Worm (Caenorhabditis elegans): ENCODE data around the gene sru-45.

Gene sru-45

DNA sequence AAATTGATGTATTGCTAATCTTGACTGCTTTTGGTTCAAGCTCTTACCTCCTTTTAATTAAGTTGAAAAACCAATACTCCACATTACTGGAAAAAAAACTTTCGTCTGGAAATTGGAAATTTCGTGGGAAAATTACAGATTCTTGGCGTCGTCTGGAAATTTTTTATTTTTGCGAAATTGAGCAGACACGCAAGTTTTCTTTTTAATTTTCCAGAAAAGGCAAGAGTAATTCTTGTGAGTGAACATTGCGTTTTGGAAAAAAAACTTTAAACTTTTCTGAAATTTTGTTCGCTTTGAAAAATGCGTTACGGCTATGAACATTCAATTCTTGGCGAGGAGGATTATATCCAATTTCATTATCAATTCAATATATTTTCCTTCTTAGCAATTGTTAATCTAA is at the start of gene sru-45:
Gene sru-45 (plus strand): TSS at position 301 of the 400 bp plus-strand sequence.
- TF ChIP-seq hmg-4 (GFP tag; optimal IDR thresholded peaks at IDR 0.05) (no peak), sea-1 (GFP tag; conservative IDR thresholded peaks at IDR 0.05) (no peak), scrt-1 (GFP tag; IDR thresholded peaks at IDR 0.05) (no peak), hnd-1 (tag; optimal IDR thresholded peaks at IDR 0.05) (no peak), ets-7 (tag; optimal IDR thresholded peaks at IDR 0.05) (no peak), aly-1 (tag; optimal IDR thresholded peaks at IDR 0.05) (no peak), pes-1 (GFP tag; IDR thresholded peaks at IDR 0.05) (no peak), tbx-11 (GFP tag; IDR thresholded peaks at IDR 0.05) (no peak), B0310.2 (tag; optimal IDR thresholded peaks at IDR 0.05) (no peak), tbx-37 (GFP tag; conservative IDR thresholded peaks at IDR 0.05) (no peak), tra-4 (tag; optimal IDR thresholded peaks at IDR 0.05) (no peak), F13C5.2 (tag; optimal IDR thresholded peaks at IDR 0.05) (no peak), ceh-13 (GFP tag; optimal IDR thresholded peaks at IDR 0.05) (no peak), hmbx-1 (tag; optimal IDR thresholded peaks at IDR 0.05) (no peak)

DNA sequence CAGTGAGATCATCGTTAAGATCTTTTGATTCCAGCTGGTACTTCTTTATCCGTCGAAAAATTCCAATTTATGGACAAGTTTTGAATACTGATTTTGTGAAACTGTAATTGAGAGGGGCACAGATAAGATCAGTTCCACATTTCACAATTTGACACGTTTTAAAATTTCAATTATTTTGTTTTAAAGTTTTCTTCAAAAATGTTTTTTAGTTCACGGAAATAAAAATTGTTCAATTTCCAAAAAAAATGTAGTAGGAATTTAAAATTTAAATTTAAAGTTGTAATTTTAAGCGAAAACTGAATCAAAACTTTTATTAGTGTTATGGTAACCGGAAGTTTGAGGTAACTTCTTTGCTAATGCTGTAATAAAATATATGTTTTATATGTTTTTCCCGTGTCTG is 48.1 kb upstream of the sru-45 start, which contains the start of gene F36D3.4:
Gene F36D3.4 (minus strand): TSS at position 101 of the 400 bp plus-strand sequence.
- TF ChIP-seq F13C5.2 (tag; optimal IDR thresholded peaks at IDR 0.05) (no peak), tbx-37 (GFP tag; conservative IDR thresholded peaks at IDR 0.05) (no peak), aly-1 (tag; optimal IDR thresholded peaks at IDR 0.05) (no peak), ceh-36 (tag; optimal IDR thresholded peaks at IDR 0.05) (no peak), tbx-11 (GFP tag; IDR thresholded peaks at IDR 0.05) (no peak), flt-1 (GFP tag; IDR thresholded peaks at IDR 0.05) (no peak), hnd-1 (tag; optimal IDR thresholded peaks at IDR 0.05) (no peak), sea-1 (GFP tag; conservative IDR thresholded peaks at IDR 0.05) (no peak), B0310.2 (tag; optimal IDR thresholded peaks at IDR 0.05) (no peak), hmg-4 (GFP tag; optimal IDR thresholded peaks at IDR 0.05) (no peak), hmbx-1 (tag; optimal IDR thresholded peaks at IDR 0.05) (no peak), ama-1 (optimal IDR thresholded peaks at IDR 0.05) (no peak), ceh-13 (GFP tag; optimal IDR thresholded peaks at IDR 0.05) (no peak), tra-4 (tag; optimal IDR thresholded peaks at IDR 0.05) (no peak)

DNA sequence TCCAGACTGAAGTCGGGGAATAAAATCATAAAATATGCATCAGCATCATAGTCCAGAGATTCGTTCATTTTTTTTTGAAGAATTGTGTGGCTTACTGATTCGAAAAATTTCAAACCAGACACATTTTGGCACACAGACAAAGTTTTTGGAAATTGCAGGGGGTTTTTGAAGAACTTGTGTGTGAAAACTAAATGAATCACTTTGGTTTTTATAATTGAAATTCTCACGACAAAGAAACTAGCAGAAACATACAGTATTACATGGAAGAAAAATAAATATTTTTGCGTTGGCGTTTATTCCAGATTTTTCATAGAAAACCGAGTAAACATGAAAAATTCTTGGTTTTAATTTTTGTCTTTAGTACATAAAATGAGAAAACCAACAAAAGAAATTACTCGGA is 43.5 kb upstream of the sru-45 start, which contains the start of gene srw-34:
Gene srw-34 (minus strand): TSS at position 101 of the 400 bp plus-strand sequence.
- TF ChIP-seq aly-1 (tag; optimal IDR thresholded peaks at IDR 0.05): no peak
- TF ChIP-seq flt-1 (GFP tag; IDR thresholded peaks at IDR 0.05): no peak
- TF ChIP-seq ets-7 (tag; optimal IDR thresholded peaks at IDR 0.05): no peak
- no peak for TF ChIP-seq pes-1 (GFP tag; IDR thresholded peaks at IDR 0.05)
- TF ChIP-seq tra-4 (tag; optimal IDR thresholded peaks at IDR 0.05): no peak
- no peak for TF ChIP-seq tbx-11 (GFP tag; IDR thresholded peaks at IDR 0.05)
- no peak for TF ChIP-seq sea-1 (GFP tag; conservative IDR thresholded peaks at IDR 0.05)
- no peak for TF ChIP-seq hmg-4 (GFP tag; optimal IDR thresholded peaks at IDR 0.05)
- TF ChIP-seq tbx-37 (GFP tag; conservative IDR thresholded peaks at IDR 0.05): no peak
- TF ChIP-seq hnd-1 (tag; optimal IDR thresholded peaks at IDR 0.05): no peak

DNA sequence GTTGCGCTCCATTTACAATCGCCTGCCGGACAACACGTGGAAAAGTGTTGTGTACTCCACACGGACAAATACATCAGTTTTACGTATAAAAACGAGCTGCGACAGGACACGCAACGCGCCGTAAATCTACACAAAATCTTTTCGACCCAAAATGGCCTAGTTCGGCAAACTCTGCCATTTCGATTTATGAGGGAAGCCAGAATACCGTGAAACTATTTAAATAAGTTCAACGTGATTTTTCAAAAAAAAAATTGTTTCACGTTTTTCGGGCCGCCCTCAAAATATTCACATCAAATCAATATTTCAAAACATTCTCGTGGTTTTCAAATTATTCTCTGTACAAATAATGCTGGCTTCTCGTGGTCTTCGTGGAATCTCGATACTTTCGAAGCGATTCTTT is 38.9 kb upstream of the sru-45 start, which contains the start of gene F36D3.8:
Gene F36D3.8 (plus strand): TSS at position 301 of the 400 bp plus-strand sequence.
- TF ChIP-seq B0310.2 (tag; optimal IDR thresholded peaks at IDR 0.05) (no peak), tra-4 (tag; optimal IDR thresholded peaks at IDR 0.05) (no peak), pes-1 (GFP tag; IDR thresholded peaks at IDR 0.05) (no peak), flt-1 (GFP tag; IDR thresholded peaks at IDR 0.05) (no peak), F13C5.2 (tag; optimal IDR thresholded peaks at IDR 0.05) (no peak), hmg-4 (GFP tag; optimal IDR thresholded peaks at IDR 0.05) (no peak), ets-7 (tag; optimal IDR thresholded peaks at IDR 0.05) (no peak), hnd-1 (tag; optimal IDR thresholded peaks at IDR 0.05) (no peak), hmbx-1 (tag; optimal IDR thresholded peaks at IDR 0.05) (no peak)

DNA sequence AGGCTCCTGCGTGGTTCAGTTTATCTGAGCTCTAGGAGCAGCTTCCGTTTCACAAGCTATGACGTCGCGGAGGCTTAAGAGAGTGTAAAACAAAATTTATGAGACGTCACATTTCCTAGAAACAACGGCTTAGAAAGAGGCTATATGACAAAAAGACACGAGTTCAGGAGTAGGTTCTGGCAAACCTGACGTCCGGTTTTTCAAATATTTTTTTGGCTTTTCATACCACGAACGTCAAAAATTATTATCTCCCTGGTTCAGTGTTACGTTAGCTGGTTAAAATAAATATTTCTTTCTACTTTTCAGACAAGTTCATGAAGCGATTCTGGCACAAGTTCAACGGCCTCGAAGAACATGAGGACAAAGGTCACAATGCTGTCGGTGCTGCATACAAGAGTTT is 37.9 kb upstream of the sru-45 start, which contains the start of gene F36D3.16:
Gene F36D3.16 (plus strand): TSS at position 301 of the 400 bp plus-strand sequence.
- TF ChIP-seq F13C5.2 (tag; optimal IDR thresholded peaks at IDR 0.05): no peak
- no peak for TF ChIP-seq flt-1 (GFP tag; IDR thresholded peaks at IDR 0.05)
- no peak for TF ChIP-seq B0310.2 (tag; optimal IDR thresholded peaks at IDR 0.05)
- no peak for TF ChIP-seq hmbx-1 (tag; optimal IDR thresholded peaks at IDR 0.05)
- TF ChIP-seq tbx-37 (GFP tag; conservative IDR thresholded peaks at IDR 0.05): no peak
- no peak for TF ChIP-seq aly-1 (tag; optimal IDR thresholded peaks at IDR 0.05)
- no peak for TF ChIP-seq ets-7 (tag; optimal IDR thresholded peaks at IDR 0.05)
- no peak for TF ChIP-seq hnd-1 (tag; optimal IDR thresholded peaks at IDR 0.05)
- no peak for TF ChIP-seq scrt-1 (GFP tag; IDR thresholded peaks at IDR 0.05)
- TF ChIP-seq tbx-11 (GFP tag; IDR thresholded peaks at IDR 0.05): no peak
- TF ChIP-seq hmg-4 (GFP tag; optimal IDR thresholded peaks at IDR 0.05): no peak
- TF ChIP-seq sea-1 (GFP tag; conservative IDR thresholded peaks at IDR 0.05): no peak
- no peak for TF ChIP-seq tra-4 (tag; optimal IDR thresholded peaks at IDR 0.05)
- no peak for TF ChIP-seq ceh-36 (tag; optimal IDR thresholded peaks at IDR 0.05)
- no peak for TF ChIP-seq ceh-13 (GFP tag; optimal IDR thresholded peaks at IDR 0.05)
- no peak for TF ChIP-seq ama-1 (optimal IDR thresholded peaks at IDR 0.05)

DNA sequence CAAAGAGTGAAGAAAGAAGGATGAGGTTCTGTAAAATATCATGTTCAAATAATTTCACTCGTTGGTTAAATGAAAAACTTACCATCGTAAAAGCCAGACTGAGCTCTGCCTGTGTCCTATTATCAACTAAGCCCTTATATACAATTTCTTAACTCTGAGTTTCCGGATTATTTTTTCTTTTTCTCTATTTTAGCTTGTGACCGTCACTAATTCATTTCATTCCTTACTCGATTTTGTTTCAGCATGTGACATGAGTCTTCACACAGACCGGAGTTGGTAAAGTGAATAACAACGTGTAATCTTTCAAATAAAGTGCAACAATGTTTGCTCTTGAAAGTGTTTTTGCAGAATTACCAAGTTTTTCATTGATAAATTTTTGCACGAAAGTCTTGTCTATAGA is 31.7 kb upstream of the sru-45 start, which contains the start of gene cpr-2:
Gene cpr-2 (minus strand): TSS at position 101 of the 400 bp plus-strand sequence.
- TF ChIP-seq scrt-1 (GFP tag; IDR thresholded peaks at IDR 0.05) (no peak), hmg-4 (GFP tag; optimal IDR thresholded peaks at IDR 0.05) (no peak), ets-7 (tag; optimal IDR thresholded peaks at IDR 0.05) (no peak), ceh-36 (tag; optimal IDR thresholded peaks at IDR 0.05) (no peak), F13C5.2 (tag; optimal IDR thresholded peaks at IDR 0.05) (no peak), tbx-11 (GFP tag; IDR thresholded peaks at IDR 0.05) (no peak), tra-4 (tag; optimal IDR thresholded peaks at IDR 0.05) (no peak), pes-1 (GFP tag; IDR thresholded peaks at IDR 0.05) (no peak), sea-1 (GFP tag; conservative IDR thresholded peaks at IDR 0.05) (no peak), tbx-37 (GFP tag; conservative IDR thresholded peaks at IDR 0.05) (no peak), ceh-13 (GFP tag; optimal IDR thresholded peaks at IDR 0.05) (no peak), aly-1 (tag; optimal IDR thresholded peaks at IDR 0.05) (no peak), hmbx-1 (tag; optimal IDR thresholded peaks at IDR 0.05) (no peak), hnd-1 (tag; optimal IDR thresholded peaks at IDR 0.05) (no peak), ama-1 (optimal IDR thresholded peaks at IDR 0.05) (no peak), B0310.2 (tag; optimal IDR thresholded peaks at IDR 0.05) (no peak)

DNA sequence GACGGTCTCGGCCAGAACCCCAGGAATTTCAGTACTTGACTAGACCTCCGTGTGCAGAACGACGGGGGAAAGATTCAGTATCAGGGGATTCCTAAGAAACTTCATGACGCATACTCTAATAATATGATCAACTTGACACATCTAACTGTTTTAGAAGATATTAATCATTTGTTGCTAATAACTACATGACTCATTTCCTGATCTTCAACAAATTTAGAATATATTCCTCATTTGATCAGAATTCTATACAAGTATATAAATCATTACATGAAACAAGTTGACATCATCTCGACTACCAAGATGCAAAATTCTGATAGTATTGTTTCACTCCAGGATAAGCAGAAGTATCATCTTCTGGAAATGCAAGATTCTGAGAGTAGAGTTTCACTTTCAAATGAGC is 30.6 kb upstream of the sru-45 start, which contains the start of gene Y32B12B.8:
Gene Y32B12B.8 (plus strand): TSS at position 301 of the 400 bp plus-strand sequence.
- no peak for TF ChIP-seq ets-7 (tag; optimal IDR thresholded peaks at IDR 0.05)
- no peak for TF ChIP-seq hmg-4 (GFP tag; optimal IDR thresholded peaks at IDR 0.05)
- no peak for TF ChIP-seq ceh-13 (GFP tag; optimal IDR thresholded peaks at IDR 0.05)
- no peak for TF ChIP-seq tbx-37 (GFP tag; conservative IDR thresholded peaks at IDR 0.05)
- no peak for TF ChIP-seq pes-1 (GFP tag; IDR thresholded peaks at IDR 0.05)
- TF ChIP-seq hnd-1 (tag; optimal IDR thresholded peaks at IDR 0.05): no peak
- TF ChIP-seq hmbx-1 (tag; optimal IDR thresholded peaks at IDR 0.05): no peak
- no peak for TF ChIP-seq sea-1 (GFP tag; conservative IDR thresholded peaks at IDR 0.05)
- TF ChIP-seq B0310.2 (tag; optimal IDR thresholded peaks at IDR 0.05): no peak
- no peak for TF ChIP-seq ceh-36 (tag; optimal IDR thresholded peaks at IDR 0.05)
- no peak for TF ChIP-seq aly-1 (tag; optimal IDR thresholded peaks at IDR 0.05)
- TF ChIP-seq tbx-11 (GFP tag; IDR thresholded peaks at IDR 0.05): no peak
- TF ChIP-seq tra-4 (tag; optimal IDR thresholded peaks at IDR 0.05): no peak
- no peak for TF ChIP-seq ama-1 (optimal IDR thresholded peaks at IDR 0.05)
- TF ChIP-seq flt-1 (GFP tag; IDR thresholded peaks at IDR 0.05): no peak
- TF ChIP-seq F13C5.2 (tag; optimal IDR thresholded peaks at IDR 0.05): no peak
- no peak for TF ChIP-seq scrt-1 (GFP tag; IDR thresholded peaks at IDR 0.05)

Data from whole organism, early embryonic.